Fruit fly (Drosophila melanogaster): ENCODE measurements around the gene CG34353.

dm6 chr3R:27920883-27921282 is 15.2 kb upstream of the CG34353 start, which contains the start of gene CG12259:
- no peak for TF ChIP-seq pan (optimal IDR thresholded peaks at IDR 0.05)
- no peak for TF ChIP-seq usp (GFP tag; optimal IDR thresholded peaks at IDR 0.05)
- TF ChIP-seq CG8478 (optimal IDR thresholded peaks at IDR 0.05) = no peak
- no peak for TF ChIP-seq EcR (GFP tag; optimal IDR thresholded peaks at IDR 0.05)

All from whole organism.